Fruit fly (Drosophila melanogaster): ENCODE measurements around the gene Mcm10.

DNA sequence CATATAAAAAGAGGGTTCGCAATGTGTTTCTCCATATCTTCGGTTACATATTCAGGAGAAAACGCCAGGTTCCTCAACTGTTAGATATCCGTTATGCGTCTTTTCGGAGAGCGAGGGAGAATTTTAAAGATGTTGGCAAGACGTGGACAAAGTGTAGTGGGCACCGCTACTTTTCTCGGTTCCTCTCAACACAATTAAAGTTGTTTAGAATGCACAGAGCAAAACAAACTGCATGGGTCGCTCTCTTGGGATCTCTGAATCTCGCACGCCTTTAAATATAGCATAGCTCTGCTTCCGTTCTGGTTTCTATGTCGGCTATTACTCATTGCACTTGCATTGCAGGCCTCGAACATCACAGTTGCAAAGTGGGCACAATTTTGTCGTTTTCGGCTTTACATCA is 26.5 kb downstream of the Mcm10 start, which contains the start of gene clumsy:
- no peak for TF ChIP-seq ato (GFP tag; IDR thresholded peaks at IDR 0.05; ENCODE audit: partially characterized antibody)
- TF ChIP-seq NfI (GFP tag; optimal IDR thresholded peaks at IDR 0.05): no peak
- no peak for TF ChIP-seq Xrp1 (GFP tag; IDR thresholded peaks at IDR 0.05)
- no peak for TF ChIP-seq bigmax (GFP tag; optimal IDR thresholded peaks at IDR 0.05)
- TF ChIP-seq CG4617 (GFP tag; optimal IDR thresholded peaks at IDR 0.05; ENCODE audit: borderline replicate concordance): no peak
- TF ChIP-seq CG12659 (GFP tag; optimal IDR thresholded peaks at IDR 0.05): no peak
- TF ChIP-seq CG7357 (GFP tag; IDR thresholded peaks at IDR 0.05): no peak
- no peak for TF ChIP-seq Mad (GFP tag; optimal IDR thresholded peaks at IDR 0.05)
